Worm (Caenorhabditis elegans) whole organism, young adult: ENCODE results near the gene evl-18.

Experiments used
- B0019.2 ChIP-seq: fragments of 200-800 bp; sonication (Bioruptor generic); conservative IDR thresholded peaks from 2 replicates; pipeline ENCODE4 v1.3.6; 2022; ENCODE audit warnings: missing genetic modification reagents, missing genetic modification characterization, missing compliant biosample characterization
- B0336.3 ChIP-seq: fragments of 200-800 bp; sonication (Bioruptor generic); IDR thresholded peaks from 2 replicates; pipeline ENCODE4 v1.3.6; 2022; ENCODE audit warnings: missing genetic modification characterization, missing compliant biosample characterization
- D2030.7 ChIP-seq: fragments of 200-800 bp; sonication (Bioruptor generic); IDR thresholded peaks from 2 replicates; pipeline ENCODE4 v1.3.6; 2022; ENCODE audit warnings: missing genetic modification reagents, missing genetic modification characterization, missing compliant biosample characterization
- F23B12.7 ChIP-seq: sonication (generic microtip); optimal IDR thresholded peaks from 2 replicates; lab custom pipeline; 2017; ENCODE audit warnings: missing genetic modification characterization, mild to moderate bottlenecking, missing compliant biosample characterization, antibody characterized with exemption, moderate library complexity; ENCODE audit not compliant: insufficient read depth
- F33H1.4 ChIP-seq: fragments of 200-800 bp; sonication (Bioruptor generic); IDR thresholded peaks from 2 replicates; pipeline ENCODE4 v1.3.6; 2022; ENCODE audit warnings: missing genetic modification reagents, missing genetic modification characterization, missing compliant biosample characterization
- F39B2.1 ChIP-seq: fragments of 200-800 bp; sonication (Bioruptor generic); IDR thresholded peaks from 2 replicates; pipeline ENCODE4 v1.3.6; 2022; ENCODE audit warnings: missing genetic modification reagents, missing genetic modification characterization, missing compliant biosample characterization
- F49E8.2 ChIP-seq: sonication (generic microtip); optimal IDR thresholded peaks from 3 replicates; lab custom pipeline; 2017; ENCODE audit warnings: missing genetic modification characterization, mild to moderate bottlenecking, missing compliant biosample characterization, antibody characterized with exemption, moderate library complexity; ENCODE audit not compliant: insufficient read depth
- K11D2.4 ChIP-seq: fragments of 200-800 bp; sonication (Bioruptor generic); IDR thresholded peaks from 2 replicates; pipeline ENCODE4 v1.3.6; 2022; ENCODE audit warnings: missing genetic modification reagents, missing genetic modification characterization, missing compliant biosample characterization
- K12H6.12 ChIP-seq: fragments of 200-800 bp; sonication (Bioruptor generic); optimal IDR thresholded peaks from 2 replicates; lab custom pipeline; 2018; ENCODE audit warnings: mild to moderate bottlenecking, missing genetic modification characterization, missing compliant biosample characterization
- Y67H2A.10 ChIP-seq: fragments of 200-800 bp; sonication (Bioruptor generic); conservative IDR thresholded peaks from 2 replicates; pipeline ENCODE4 v1.3.6; 2022; ENCODE audit warnings: missing genetic modification reagents, missing genetic modification characterization, missing compliant biosample characterization
- ama-1 ChIP-seq, 3 experiments: fragments of 150-350 bp in 1 of 3; sonication (generic microtip) in 2 of 3; optimal IDR thresholded peaks; 2 replicates each; lab custom pipeline; 2014 to 2018; ENCODE audit warnings: missing biosample characterization in 2 of 3, missing genetic modification characterization in 2 of 3, missing genetic modification reagents in 2 of 3
- aptf-3 ChIP-seq: fragments of 200-800 bp; sonication (Bioruptor generic); IDR thresholded peaks from 2 replicates; pipeline ENCODE4 v1.3.6; 2022; ENCODE audit warnings: missing genetic modification characterization, missing compliant biosample characterization
- attf-5 ChIP-seq: fragments of 200-800 bp; sonication (Bioruptor generic); optimal IDR thresholded peaks from 2 replicates; lab custom pipeline; 2018; ENCODE audit warnings: mild to moderate bottlenecking, missing genetic modification characterization, missing compliant biosample characterization
- cebp-1 ChIP-seq, 2 experiments: fragments of 200-800 bp in 1 of 2; sonication (Bioruptor generic) in 1 of 2; sonication (generic microtip) in 1 of 2; IDR thresholded peaks in 1 of 2; optimal IDR thresholded peaks in 1 of 2; 2 replicates each; pipeline versions ENCODE4 v1.3.6 to Lab custom; 2017 to 2022; ENCODE audit warnings: missing compliant biosample characterization in 2 of 2, missing genetic modification characterization in 2 of 2, mild to moderate bottlenecking in 1 of 2, missing genetic modification reagents in 1 of 2, moderate library complexity in 1 of 2
- cebp-2 ChIP-seq: fragments of 200-800 bp; sonication (Bioruptor generic); IDR thresholded peaks from 2 replicates; pipeline ENCODE4 v1.3.6; 2022; ENCODE audit warnings: missing genetic modification characterization, missing compliant biosample characterization
- ceh-100 ChIP-seq: fragments of 200-800 bp; sonication (Bioruptor generic); IDR thresholded peaks from 2 replicates; pipeline ENCODE4 v1.3.6; 2022; ENCODE audit warnings: missing genetic modification reagents, missing genetic modification characterization, missing compliant biosample characterization
- ceh-40 ChIP-seq: fragments of 200-800 bp; sonication (Bioruptor generic); IDR thresholded peaks from 2 replicates; pipeline ENCODE4 v1.3.6; 2022; ENCODE audit warnings: missing genetic modification characterization, missing compliant biosample characterization
- ceh-79 ChIP-seq: sonication (generic microtip); optimal IDR thresholded peaks from 2 replicates; lab custom pipeline; 2017; ENCODE audit warnings: mild to moderate bottlenecking, missing genetic modification characterization, missing compliant biosample characterization
- dox-1 ChIP-seq: fragments of 200-800 bp; sonication (Bioruptor generic); IDR thresholded peaks from 2 replicates; pipeline ENCODE4 v1.3.6; 2022; ENCODE audit warnings: missing genetic modification reagents, missing genetic modification characterization, missing compliant biosample characterization
- hmg-1.2 ChIP-seq: fragments of 200-800 bp; sonication (Bioruptor generic); IDR thresholded peaks from 2 replicates; pipeline ENCODE4 v1.3.6; 2022; ENCODE audit warnings: missing genetic modification reagents, missing genetic modification characterization, missing compliant biosample characterization
- let-526 ChIP-seq: fragments of 200-800 bp; sonication (Bioruptor generic); IDR thresholded peaks from 2 replicates; pipeline ENCODE4 v1.3.6; 2022; ENCODE audit warnings: missing genetic modification reagents, missing genetic modification characterization, missing compliant biosample characterization
- lin-26 ChIP-seq: fragments of 200-800 bp; sonication (Bioruptor generic); IDR thresholded peaks from 2 replicates; pipeline ENCODE4 v1.3.6; 2022; ENCODE audit warnings: missing genetic modification reagents, missing genetic modification characterization, missing compliant biosample characterization
- lin-35 ChIP-seq, 3 experiments: fragments of 150-350 bp in 2 of 3; sonication (generic microtip) in 1 of 3; optimal IDR thresholded peaks; 2 replicates each; lab custom pipeline; 2014 to 2018; ENCODE audit warnings: missing biosample characterization in 3 of 3, missing genetic modification characterization in 3 of 3, missing genetic modification reagents in 3 of 3
- lin-40 ChIP-seq: sonication (generic microtip); optimal IDR thresholded peaks from 2 replicates; lab custom pipeline; 2016; ENCODE audit warnings: missing genetic modification characterization, mild to moderate bottlenecking, missing compliant biosample characterization, missing genotype, missing genetic modification reagents
- lin-54 ChIP-seq: fragments of 200-800 bp; sonication (Bioruptor generic); optimal IDR thresholded peaks from 2 replicates; lab custom pipeline; 2018; ENCODE audit warnings: mild to moderate bottlenecking, missing genetic modification characterization, missing compliant biosample characterization
- lir-1 ChIP-seq: fragments of 200-800 bp; sonication (Bioruptor generic); conservative IDR thresholded peaks from 2 replicates; pipeline ENCODE4 v1.3.6; 2022; ENCODE audit warnings: missing genetic modification reagents, missing genetic modification characterization, missing compliant biosample characterization
- lsy-27 ChIP-seq: sonication (generic microtip); optimal IDR thresholded peaks from 2 replicates; lab custom pipeline; 2017; ENCODE audit warnings: missing genetic modification characterization, mild to moderate bottlenecking, missing compliant biosample characterization, antibody characterized with exemption, missing genotype, borderline replicate concordance; ENCODE audit not compliant: insufficient read depth
- madf-10 ChIP-seq: sonication (generic microtip); optimal IDR thresholded peaks from 2 replicates; lab custom pipeline; 2016; ENCODE audit warnings: mild to moderate bottlenecking, missing genetic modification characterization, missing compliant biosample characterization
- madf-3 ChIP-seq: fragments of 200-800 bp; sonication (Bioruptor generic); IDR thresholded peaks from 2 replicates; pipeline ENCODE4 v1.3.6; 2022; ENCODE audit warnings: missing genetic modification reagents, missing genetic modification characterization, missing compliant biosample characterization
- madf-6 ChIP-seq: fragments of 200-800 bp; sonication (Bioruptor generic); IDR thresholded peaks from 2 replicates; pipeline ENCODE4 v1.3.6; 2022; ENCODE audit warnings: missing genetic modification reagents, missing genetic modification characterization, missing compliant biosample characterization
- madf-8 ChIP-seq: fragments of 200-800 bp; sonication (Bioruptor generic); conservative IDR thresholded peaks from 2 replicates; pipeline ENCODE4 v1.3.6; 2022; ENCODE audit warnings: missing genetic modification reagents, missing genetic modification characterization, missing compliant biosample characterization
- mcd-1 ChIP-seq: fragments of 200-800 bp; sonication (Bioruptor generic); IDR thresholded peaks from 2 replicates; pipeline ENCODE4 v1.3.6; 2022; ENCODE audit warnings: missing genetic modification reagents, missing genetic modification characterization, missing compliant biosample characterization
- mes-4 ChIP-seq: sonication (generic microtip); optimal IDR thresholded peaks from 2 replicates; lab custom pipeline; 2016; ENCODE audit warnings: missing genotype, missing genetic modification characterization, missing compliant biosample characterization
- nfyb-1 ChIP-seq: fragments of 200-800 bp; sonication (Bioruptor generic); IDR thresholded peaks from 2 replicates; pipeline ENCODE4 v1.3.6; 2022; ENCODE audit warnings: missing genetic modification reagents, missing genetic modification characterization, missing compliant biosample characterization
- nhr-80 ChIP-seq: sonication (generic microtip); optimal IDR thresholded peaks from 2 replicates; lab custom pipeline; 2016; ENCODE audit warnings: missing genetic modification characterization, missing compliant biosample characterization
- nhr-90 ChIP-seq: sonication (generic microtip); optimal IDR thresholded peaks from 2 replicates; lab custom pipeline; 2016; ENCODE audit warnings: missing genotype, mild to moderate bottlenecking, missing genetic modification characterization, missing compliant biosample characterization
- pha-4 ChIP-seq: fragments of 150-350 bp; sonication (generic microtip); optimal IDR thresholded peaks from 2 replicates; lab custom pipeline; 2014; ENCODE audit warnings: missing biosample characterization, missing genetic modification reagents, missing genetic modification characterization
- rcor-1 ChIP-seq: fragments of 200-800 bp; sonication (Bioruptor generic); IDR thresholded peaks from 2 replicates; pipeline ENCODE4 v1.3.6; 2022; ENCODE audit warnings: missing genetic modification reagents, missing genetic modification characterization, missing compliant biosample characterization
- sdz-38 ChIP-seq: sonication (generic microtip); optimal IDR thresholded peaks from 2 replicates; lab custom pipeline; 2016; ENCODE audit warnings: missing genotype, missing genetic modification characterization, missing compliant biosample characterization
- snpc-3.4 ChIP-seq: sonication (generic microtip); optimal IDR thresholded peaks from 2 replicates; lab custom pipeline; 2017; ENCODE audit warnings: missing genetic modification characterization, mild to moderate bottlenecking, missing compliant biosample characterization, antibody characterized with exemption, moderate library complexity, missing genotype, missing genetic modification reagents
- snpc-4 ChIP-seq, 5 experiments: fragments of 150-350 bp in 1 of 5; sonication (generic microtip) in 4 of 5; optimal IDR thresholded peaks; 2 replicates each; lab custom pipeline; 2014 to 2018; ENCODE audit warnings: missing genetic modification characterization in 5 of 5, missing biosample characterization in 3 of 5, antibody characterized with exemption in 2 of 5, mild to moderate bottlenecking in 2 of 5, missing compliant biosample characterization in 2 of 5, missing genotype in 2 of 5, moderate library complexity in 2 of 5, missing genetic modification reagents in 1 of 5
- tlf-1 ChIP-seq: fragments of 200-800 bp; sonication (Bioruptor generic); optimal IDR thresholded peaks from 2 replicates; lab custom pipeline; 2018; ENCODE audit warnings: mild to moderate bottlenecking, missing genetic modification characterization, missing compliant biosample characterization
- ztf-18 ChIP-seq: sonication (generic microtip); optimal IDR thresholded peaks from 2 replicates; lab custom pipeline; 2016; ENCODE audit warnings: missing genotype, mild to moderate bottlenecking, missing genetic modification characterization, missing compliant biosample characterization
- ztf-6 ChIP-seq: fragments of 200-800 bp; sonication (Bioruptor generic); IDR thresholded peaks from 2 replicates; pipeline ENCODE4 v1.3.6; 2022; ENCODE audit warnings: missing genetic modification reagents, missing genetic modification characterization, missing compliant biosample characterization

evl-18 gene

DNA sequence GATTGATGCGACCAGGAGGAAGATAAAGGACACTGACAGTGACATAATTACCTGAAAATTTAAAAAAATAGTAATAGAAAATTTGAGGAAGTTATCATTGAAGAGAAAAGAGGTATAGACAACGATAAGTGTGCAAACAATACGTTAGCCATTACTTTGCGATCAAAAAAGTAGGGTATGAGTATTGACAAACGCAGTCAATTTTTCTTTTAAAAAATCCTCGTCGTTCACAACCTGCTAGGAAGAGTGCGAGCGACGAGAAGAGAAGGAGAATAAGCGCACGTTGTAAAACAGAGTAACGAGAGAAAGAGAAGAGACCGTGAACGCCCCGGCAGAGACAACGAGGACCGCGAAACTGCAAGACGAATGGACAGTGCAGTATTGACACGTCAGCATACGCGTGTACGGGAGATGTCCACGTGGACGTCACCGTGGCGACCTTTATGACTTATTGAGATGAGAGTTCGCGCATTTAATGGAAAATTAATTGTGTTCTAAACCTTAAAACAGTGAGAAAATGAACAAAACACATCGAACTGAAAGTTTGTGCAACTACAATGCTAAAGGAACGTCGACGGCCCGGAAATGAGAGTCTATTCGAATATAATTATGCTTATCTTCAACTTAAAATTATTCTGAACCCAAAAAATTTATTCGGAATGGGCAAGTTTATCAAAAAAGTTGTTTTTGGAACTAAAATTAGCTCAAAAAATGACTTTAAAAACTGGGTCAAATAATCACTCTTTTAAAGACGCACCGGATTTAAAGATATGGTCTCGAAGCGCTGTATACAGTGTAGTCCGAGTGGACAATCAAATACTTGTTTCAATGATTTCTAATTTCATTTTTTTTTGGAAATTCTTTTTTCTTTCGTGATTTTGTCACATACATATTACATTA is 33.2 kb downstream of the evl-18 start, which contains the start of the genes pdi-1 and C14B1.2:
TSS of gene pdi-1 (minus strand) at position 51 of the 900 bp plus-strand sequence.
TSS of gene C14B1.2 (plus strand) at position 850 of the 900 bp plus-strand sequence.
- TF ChIP-seq madf-3 (GFP tag; lab: Robert Waterston, UW) (0 out of 2 replicates have a peak, but pooled peaks have one; percentile 51), ceh-40 (no peak), dox-1 (GFP tag; lab: Robert Waterston, UW) (peak; percentile 85), lsy-27 (tag; lab: Kevin White, UChicago) (no peak), lir-1 (GFP tag; lab: Robert Waterston, UW) (no peak), lin-54 (peak; percentile 55), K12H6.12 (tag; lab: Kevin White, UChicago) (no peak), lin-35 (GFP tag; optimal IDR thresholded peaks at IDR 0.05; lab: Kevin White, UChicago) (no peak), Y67H2A.10 (no peak), aptf-3 (GFP tag; lab: Robert Waterston, UW) (no peak), cebp-1 (GFP tag; IDR thresholded peaks at IDR 0.05; lab: Robert Waterston, UW) (0 out of 2 replicates have a peak, but pooled peaks have one; percentile 52), cebp-1 (tag; optimal IDR thresholded peaks at IDR 0.05; lab: Kevin White, UChicago) (peak; percentile 61), sdz-38 (tag; lab: Kevin White, UChicago) (no peak), nhr-80 (tag; lab: Kevin White, UChicago) (peak; percentile 91), F23B12.7 (tag; lab: Kevin White, UChicago) (peak; percentile 53), lin-26 (GFP tag; lab: Robert Waterston, UW) (peak; percentile 53; the same call in 1 of the 2 replicates), madf-10 (peak; percentile 44), madf-8 (GFP tag; lab: Robert Waterston, UW) (no peak), F33H1.4 (peak; percentile 56), K11D2.4 (GFP tag; lab: Robert Waterston, UW) (no peak), nhr-90 (tag; lab: Kevin White, UChicago) (peak; percentile 45), hmg-1.2 (GFP tag; lab: Robert Waterston, UW) (peak; percentile 56), rcor-1 (peak; percentile 29; the same call in 1 of the 2 replicates), D2030.7 (GFP tag; lab: Robert Waterston, UW) (peak; percentile 18; the same call in 1 of the 2 replicates), mcd-1 (GFP tag; lab: Robert Waterston, UW) (peak; percentile 52), B0336.3 (GFP tag; lab: Robert Waterston, UW) (peak; percentile 43; the same call in 1 of the 2 replicates), snpc-3.4 (no peak), ztf-18 (tag; lab: Kevin White, UChicago) (peak; percentile 79), lin-40 (tag; lab: Kevin White, UChicago) (peak; percentile 51), mes-4 (tag; lab: Kevin White, UChicago) (no peak), snpc-4 (GFP tag; optimal IDR thresholded peaks at IDR 0.05; lab: Kevin White, UChicago) (no peak), snpc-4 (tag; optimal IDR thresholded peaks at IDR 0.05; lab: Kevin White, UChicago) (peak in 2 of 4 experiments; percentile 28 to 35), attf-5 (GFP tag; lab: Kevin White, UChicago) (peak; percentile 84), nfyb-1 (GFP tag; lab: Robert Waterston, UW) (0 out of 2 replicates have a peak, but pooled peaks have one; percentile 58), B0019.2 (GFP tag; lab: Robert Waterston, UW) (no peak), F49E8.2 (tag; lab: Kevin White, UChicago) (no peak), tlf-1 (no peak), let-526 (no peak; the same call in 1 of the 2 replicates), pha-4 (tag; lab: Kevin White, UChicago) (no peak), ztf-6 (GFP tag; lab: Robert Waterston, UW) (no peak), ceh-79 (tag; lab: Kevin White, UChicago) (no peak), ama-1 (optimal IDR thresholded peaks at IDR 0.05; lab: Kevin White, UChicago) (peak; percentile 29), ama-1 (GFP tag; optimal IDR thresholded peaks at IDR 0.05; lab: Kevin White, UChicago) (no peak), madf-6 (GFP tag; lab: Robert Waterston, UW) (peak; percentile 13; the same call in 1 of the 2 replicates), cebp-2 (GFP tag; lab: Robert Waterston, UW) (no peak), F39B2.1 (GFP tag; lab: Robert Waterston, UW) (no peak), ceh-100 (GFP tag; lab: Robert Waterston, UW) (no peak; the same call in 1 of the 2 replicates)
